Worm (Caenorhabditis elegans): ENCODE measurements around the gene ost-1.

ost-1 gene

DNA sequence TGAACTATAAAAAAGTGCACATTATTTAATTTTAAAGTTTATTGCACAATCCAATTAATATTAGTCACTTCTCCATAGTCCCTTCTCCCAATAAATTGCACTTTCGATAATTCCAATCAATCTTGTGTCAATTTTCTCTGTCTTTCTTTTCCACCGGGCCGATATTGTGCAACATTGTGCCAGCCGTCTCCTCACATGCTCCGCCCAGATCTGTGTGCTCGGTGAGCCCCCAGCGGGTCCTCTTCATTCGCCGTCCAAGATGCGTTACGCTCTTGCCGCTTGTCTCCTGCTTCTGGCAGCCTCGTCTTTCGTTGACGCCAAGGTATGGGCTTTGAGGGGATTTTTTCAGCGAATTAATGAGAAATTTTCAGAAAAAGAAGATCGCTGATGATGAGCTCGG, at the start of gene ost-1:
Gene ost-1, plus strand, starts transcription at position 207 of the 400 bp plus-strand sequence.
- TF ChIP-seq unc-62 (GFP tag; optimal IDR thresholded peaks at IDR 0.05) = no peak

DNA sequence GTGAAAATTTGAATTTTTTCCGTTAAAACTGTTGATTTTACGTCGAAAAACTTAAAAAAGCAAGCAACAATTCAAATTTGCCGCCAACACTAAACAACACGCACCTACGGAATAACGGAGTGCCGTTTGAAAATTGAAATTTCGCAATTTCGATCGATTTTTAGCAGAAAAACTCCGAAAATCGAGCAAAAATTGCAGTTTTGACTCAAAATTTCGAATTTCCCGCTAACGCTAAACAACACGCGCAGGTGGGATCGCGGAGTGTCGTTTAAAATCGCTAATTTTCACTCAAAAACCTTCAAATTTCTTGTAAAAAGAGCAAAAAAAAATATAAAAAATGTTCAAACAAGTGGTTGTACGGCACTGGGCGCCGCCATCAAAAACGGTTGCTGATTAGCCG, 48.7 kb upstream of the ost-1 start:
- no peak for TF ChIP-seq unc-62 (GFP tag; optimal IDR thresholded peaks at IDR 0.05)

DNA sequence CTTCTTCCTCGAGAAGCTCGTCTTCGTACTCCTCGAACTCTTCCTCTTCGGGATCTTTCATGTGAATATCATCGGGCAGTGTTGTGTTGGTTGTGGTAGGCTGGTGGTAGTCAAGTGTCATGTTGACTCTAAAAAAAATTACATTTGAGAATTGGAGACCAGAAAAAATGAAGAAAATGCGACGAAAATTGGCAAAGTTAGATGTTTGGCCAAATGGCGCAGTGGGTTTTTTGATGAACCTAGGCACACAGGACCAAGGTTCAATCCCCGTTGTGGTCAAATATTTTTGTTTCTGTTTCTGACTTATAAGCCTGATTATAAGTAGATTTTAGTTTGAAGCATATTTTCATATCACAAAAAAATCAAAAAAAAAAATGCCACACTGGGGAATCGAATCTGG, 44.1 kb upstream of the ost-1 start:
- no peak for TF ChIP-seq unc-62 (GFP tag; optimal IDR thresholded peaks at IDR 0.05)

ce11 chrIV:1064289-1064848, 42.8 kb upstream of the ost-1 start:
- no peak for TF ChIP-seq unc-62 (GFP tag; optimal IDR thresholded peaks at IDR 0.05)

- no peak for TF ChIP-seq unc-62 (GFP tag; optimal IDR thresholded peaks at IDR 0.05)
Observed at ce11 chrIV:1065569-1065968, 41.6 kb upstream of the ost-1 start.

DNA sequence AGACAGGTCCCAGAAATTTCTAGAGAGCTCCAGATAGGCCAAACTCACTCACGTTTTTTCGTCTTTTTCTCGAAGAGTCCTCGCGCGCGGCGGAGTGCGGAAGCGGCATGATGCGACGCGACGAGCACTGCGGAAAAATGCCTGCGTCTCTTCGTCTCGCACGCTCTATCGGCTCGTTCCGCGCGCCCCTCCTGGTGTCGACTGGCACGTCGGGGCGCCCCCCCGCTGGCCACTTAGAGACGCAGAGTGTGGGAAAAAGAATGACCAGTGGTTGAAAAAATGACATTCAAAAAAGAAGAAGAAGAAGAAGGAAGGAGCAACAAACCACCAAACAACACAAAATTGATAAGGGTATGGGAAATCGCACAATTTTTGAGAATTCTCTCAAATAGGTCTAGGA, 39.8 kb upstream of the ost-1 start, which contains the start of gene znf-782:
Gene znf-782, minus strand, starts transcription at position 96 of the 400 bp plus-strand sequence.
- TF ChIP-seq unc-62 (GFP tag; optimal IDR thresholded peaks at IDR 0.05) = no peak

- TF ChIP-seq unc-62 (GFP tag; optimal IDR thresholded peaks at IDR 0.05) = no peak
Observed at ce11 chrIV:1068730-1069244, 38.4 kb upstream of the ost-1 start.

DNA sequence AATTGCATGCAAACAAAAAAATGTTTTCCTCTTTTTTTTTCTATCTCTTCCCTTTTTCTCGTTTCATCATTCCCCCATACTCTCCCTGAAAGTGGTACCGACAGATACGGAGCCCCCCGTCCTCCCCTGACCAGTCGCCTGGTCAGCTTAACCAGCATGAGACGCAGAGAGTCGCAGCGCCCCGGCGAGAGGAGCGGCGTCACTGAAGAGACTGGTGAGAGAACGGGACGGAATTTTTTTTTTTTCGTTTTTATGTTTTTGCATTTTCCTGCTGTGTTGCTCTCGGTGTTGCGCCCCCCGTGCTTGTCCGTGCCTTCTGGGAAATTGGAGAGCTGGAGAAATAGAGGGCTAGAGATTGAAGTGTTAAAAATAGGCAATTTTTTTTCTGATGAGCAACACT, 36.8 kb upstream of the ost-1 start:
- TF ChIP-seq unc-62 (GFP tag; optimal IDR thresholded peaks at IDR 0.05) = no peak

- TF ChIP-seq unc-62 (GFP tag; optimal IDR thresholded peaks at IDR 0.05) = no peak
Observed at ce11 chrIV:1074069-1074468, 33.1 kb upstream of the ost-1 start.

ce11 chrIV:1075484-1075883, 31.7 kb upstream of the ost-1 start:
- TF ChIP-seq unc-62 (GFP tag; optimal IDR thresholded peaks at IDR 0.05) = no peak

DNA sequence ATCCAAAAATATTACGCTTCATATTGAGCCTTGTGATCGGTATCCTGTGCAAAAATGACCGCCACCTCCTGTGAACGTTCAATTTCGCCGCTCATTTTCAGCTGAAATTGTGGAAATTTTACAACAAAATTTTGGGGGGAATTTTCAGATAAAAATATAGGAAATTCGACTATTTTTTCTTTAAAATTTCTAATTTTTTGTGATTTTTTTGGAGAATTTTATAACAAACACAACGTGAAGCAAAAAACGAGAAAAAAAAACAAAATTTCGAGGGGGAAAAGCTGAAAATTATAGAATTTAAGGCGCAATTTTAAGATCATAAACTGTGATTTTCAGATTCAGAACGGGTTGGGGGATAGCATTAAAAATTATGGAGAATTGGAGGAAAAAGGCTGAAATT, 20.3 kb upstream of the ost-1 start, which contains the start of gene csn-4:
Gene csn-4, minus strand, starts transcription at position 101 of the 400 bp plus-strand sequence.
- no peak for TF ChIP-seq unc-62 (GFP tag; optimal IDR thresholded peaks at IDR 0.05)

ce11 chrIV:1093870-1094564, 13.2 kb upstream of the ost-1 start, which contains the start of the genes cct-8 and Y55F3AR.2:
TSS of gene cct-8 (minus strand) at chrIV:1093920.
TSS of gene Y55F3AR.2 (plus strand) at chrIV:1094541.
- TF ChIP-seq unc-62 (GFP tag; optimal IDR thresholded peaks at IDR 0.05) = no peak

DNA sequence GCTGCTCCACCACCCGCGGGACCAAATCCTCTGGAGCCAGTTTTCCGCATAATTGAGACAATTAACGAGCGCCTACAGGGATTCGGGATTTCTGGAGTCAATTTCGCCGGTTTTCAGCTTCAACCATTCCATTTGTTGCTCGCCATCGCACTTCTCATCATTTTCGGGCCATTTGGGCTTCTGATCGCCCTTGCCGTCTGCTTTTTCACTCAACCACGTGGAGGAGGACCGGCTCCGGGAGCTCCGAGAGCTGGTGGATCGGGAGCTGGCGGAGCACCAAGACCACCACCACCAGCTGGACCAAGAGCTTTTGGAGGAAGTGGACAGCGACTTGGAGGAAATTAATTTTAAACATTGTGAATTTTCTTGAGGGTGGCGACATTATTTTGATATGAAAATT, 11.0 kb upstream of the ost-1 start:
- TF ChIP-seq unc-62 (GFP tag; optimal IDR thresholded peaks at IDR 0.05) = no peak

DNA sequence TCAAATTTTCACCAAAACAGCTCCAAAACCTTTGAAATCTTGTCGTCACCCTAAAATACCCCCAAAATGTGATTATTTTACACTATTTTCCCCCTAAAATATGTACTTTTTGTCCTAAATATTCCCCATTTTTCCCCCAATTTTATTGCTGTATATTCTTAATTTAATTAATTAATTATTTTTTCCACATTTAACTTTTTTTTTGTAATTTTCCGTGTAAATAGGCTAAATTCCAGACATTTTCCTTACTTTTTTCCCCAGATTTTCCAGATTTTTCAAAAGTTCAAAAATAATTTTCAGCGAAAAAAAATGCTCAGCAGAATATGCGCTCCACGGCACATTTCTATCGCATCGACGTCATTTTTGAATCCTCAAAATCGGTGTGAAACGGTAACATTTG, 10.0 kb upstream of the ost-1 start, which contains the start of gene cox-18:
Gene cox-18, plus strand, starts transcription at position 301 of the 400 bp plus-strand sequence.
- TF ChIP-seq unc-62 (GFP tag; optimal IDR thresholded peaks at IDR 0.05) = no peak

ce11 chrIV:1104518-1104917, 2.7 kb upstream of the ost-1 start, which contains the start of the genes C44B12.9 and C44B12.3:
TSS of gene C44B12.9 (minus strand) at chrIV:1104618.
TSS of gene C44B12.3 (plus strand) at chrIV:1104766.
- no peak for TF ChIP-seq unc-62 (GFP tag; optimal IDR thresholded peaks at IDR 0.05)

ce11 chrIV:1105104-1105503, 2.1 kb upstream of the ost-1 start:
- TF ChIP-seq unc-62 (GFP tag; optimal IDR thresholded peaks at IDR 0.05) = no peak

DNA sequence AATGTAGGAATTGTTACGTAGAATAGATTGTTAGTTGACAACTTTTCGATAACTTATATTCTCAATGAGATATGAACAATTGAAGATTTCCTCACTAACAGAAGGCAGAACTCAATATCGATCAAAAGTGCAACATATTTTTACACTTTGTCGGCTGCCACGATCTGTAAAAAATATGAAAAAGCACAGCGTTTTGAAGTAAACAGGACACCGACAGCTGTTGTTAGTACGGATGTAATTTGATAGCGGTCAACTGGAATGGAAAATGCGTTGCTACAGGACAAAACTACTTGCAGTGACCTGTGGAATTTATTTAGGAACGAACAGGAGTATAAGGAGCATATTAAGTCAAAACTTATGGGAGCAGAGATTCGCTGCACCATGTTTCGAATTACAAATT, 1.2 kb upstream of the ost-1 start:
- TF ChIP-seq unc-62 (GFP tag; optimal IDR thresholded peaks at IDR 0.05) = no peak
